Worm (Caenorhabditis elegans) whole organism, late embryonic: ENCODE measurements around the gene C34B4.4.

Source experiments
- F13H6.1 ChIP-seq: sonication (generic microtip); optimal IDR thresholded peaks from 2 replicates; lab custom pipeline; 2016; ENCODE audit warnings: missing genetic modification characterization, missing compliant biosample characterization
- dve-1 ChIP-seq: sonication (generic microtip); optimal IDR thresholded peaks from 2 replicates; lab custom pipeline; 2017; ENCODE audit warnings: antibody characterized with exemption, mild to moderate bottlenecking, missing genetic modification characterization, missing compliant biosample characterization
- lim-6 ChIP-seq: sonication (generic microtip); optimal IDR thresholded peaks from 2 replicates; lab custom pipeline; 2016; ENCODE audit warnings: missing genetic modification characterization, missing compliant biosample characterization

DNA sequence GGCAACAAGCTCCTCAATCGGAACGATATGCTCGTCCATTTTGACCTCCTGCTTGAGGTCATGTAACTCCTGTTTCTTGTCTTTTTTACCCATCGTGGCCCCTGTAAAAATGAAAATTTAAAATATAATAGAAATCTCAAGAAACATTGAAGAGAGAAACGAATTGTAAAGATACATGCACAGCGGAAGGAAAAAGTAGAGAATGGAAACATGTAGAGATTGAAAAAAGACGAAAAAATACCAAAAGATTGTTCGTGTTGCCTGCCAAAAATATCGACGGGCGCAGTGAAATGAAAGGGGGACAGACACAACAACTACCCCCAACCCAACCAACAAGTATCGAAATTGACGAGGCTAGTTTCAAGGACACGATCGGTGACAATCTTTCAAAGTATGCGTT lies 39.7 kb downstream of the C34B4.4 start, which contains the start of gene eat-6:
- TF ChIP-seq dve-1 (tag; lab: Kevin White, UChicago), result no peak
- TF ChIP-seq lim-6 (tag; lab: Kevin White, UChicago), result no peak
- no peak for TF ChIP-seq F13H6.1
